Fruit fly (Drosophila melanogaster) S2 (cell line): ENCODE results near the gene CG15882.

Experiments used
- CG8478 ChIP-seq: fragments of >200 bp; optimal IDR thresholded peaks from 2 replicates; lab custom pipeline; 2018
- CTCF ChIP-seq, 2 experiments: fragments of >200 bp; optimal IDR thresholded peaks; 2 replicates each; lab custom pipeline; 2018

- TF ChIP-seq CTCF (optimal IDR thresholded peaks at IDR 0.05; lab: Kevin White, UChicago) = no peak
- TF ChIP-seq CG8478 (lab: Kevin White, UChicago) = no peak
Measured at dm6 chrX:19167586-19168403, 43.6 kb upstream of the CG15882 start.
